Worm (Caenorhabditis elegans) whole organism, L1 larva: ENCODE data around the gene alh-1.

Experiments used
- ceh-82 ChIP-seq, 3 experiments: fragments of 150-350 bp in 1 of 3; sonication (generic microtip) in 2 of 3; optimal IDR thresholded peaks; 2 replicates each; lab custom pipeline; 2014 to 2017; ENCODE audit warnings: missing biosample characterization in 3 of 3, missing genetic modification characterization in 3 of 3
- dpl-1 ChIP-seq, 3 experiments: fragments of 150-350 bp in 2 of 3; sonication (generic microtip) in 1 of 3; optimal IDR thresholded peaks; 2 replicates each; lab custom pipeline; 2014 to 2017; ENCODE audit warnings: missing biosample characterization in 3 of 3, missing genetic modification characterization in 3 of 3, missing genetic modification reagents in 3 of 3
- elt-3 ChIP-seq, 6 experiments: fragments of 150-350 bp in 1 of 6; sonication (generic microtip); optimal IDR thresholded peaks; 2 replicates each; lab custom pipeline; 2017 to 2018; ENCODE audit warnings: missing biosample characterization in 6 of 6, missing genetic modification characterization in 6 of 6, inconsistent platforms in 1 of 6
- fkh-8 ChIP-seq: sonication (generic microtip); optimal IDR thresholded peaks from 2 replicates; lab custom pipeline; 2016; ENCODE audit warnings: mild to moderate bottlenecking, missing genetic modification characterization, missing compliant biosample characterization

DNA sequence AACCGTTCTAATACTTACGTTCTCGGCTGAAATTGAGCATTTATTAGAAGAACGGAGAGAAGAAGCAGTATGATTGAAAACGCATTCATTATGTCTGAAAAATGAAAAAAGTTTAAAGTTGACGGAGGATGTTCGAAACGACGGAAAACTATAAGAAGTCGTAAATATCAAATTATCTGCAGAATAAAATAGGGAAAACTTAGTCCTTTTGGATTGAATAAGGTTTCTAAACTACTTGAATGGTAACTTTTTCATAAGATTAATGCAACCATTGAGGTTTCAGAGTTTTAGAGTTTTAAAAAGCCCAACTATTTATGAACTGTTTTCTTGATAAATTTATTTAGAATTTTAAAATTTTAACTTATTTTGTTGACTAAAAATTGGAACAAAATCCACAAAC, 6.1 kb upstream of the alh-1 start, which contains the start of gene C45G9.12:
- no peak for TF ChIP-seq elt-3 (tag; optimal IDR thresholded peaks at IDR 0.05; lab: Kevin White, UChicago)
- no peak for TF ChIP-seq dpl-1 (GFP tag; optimal IDR thresholded peaks at IDR 0.05; lab: Kevin White, UChicago)
- no peak for TF ChIP-seq ceh-82 (tag; optimal IDR thresholded peaks at IDR 0.05; lab: Kevin White, UChicago)
- no peak for TF ChIP-seq fkh-8 (tag; lab: Kevin White, UChicago)
